Worm (Caenorhabditis elegans) whole organism, midembryonic: Measurements from ENCODE around the gene C17E7.12.

Experiments
- T22C8.4 ChIP-seq: fragments of 200-800 bp; sonication (Bioruptor generic); IDR thresholded peaks from 2 replicates; pipeline ENCODE4 v1.3.6; 2022; ENCODE audit warnings: missing genetic modification characterization, missing compliant biosample characterization
- cog-1 ChIP-seq: sonication (generic microtip); optimal IDR thresholded peaks from 2 replicates; lab custom pipeline; 2016; ENCODE audit warnings: missing genetic modification characterization, missing compliant biosample characterization
- flt-1 ChIP-seq: fragments of 200-800 bp; sonication (Bioruptor generic); IDR thresholded peaks from 2 replicates; pipeline ENCODE4 v1.3.6; 2022; ENCODE audit warnings: missing genetic modification characterization, missing compliant biosample characterization
- klf-2 ChIP-seq: fragments of 200-800 bp; sonication (Bioruptor generic); conservative IDR thresholded peaks from 2 replicates; pipeline ENCODE4 v1.3.6; 2022; ENCODE audit warnings: missing genetic modification reagents, missing genetic modification characterization, missing compliant biosample characterization
- med-1 ChIP-seq: sonication (generic microtip); optimal IDR thresholded peaks from 2 replicates; lab custom pipeline; 2017; ENCODE audit warnings: missing genetic modification characterization, mild to moderate bottlenecking, missing compliant biosample characterization, antibody characterized with exemption, missing genetic modification reagents; ENCODE audit not compliant: insufficient read depth
- ref-1 ChIP-seq: fragments of 200-800 bp; sonication (Bioruptor generic); conservative IDR thresholded peaks from 2 replicates; pipeline ENCODE4 v1.3.6; 2022; ENCODE audit warnings: missing genetic modification reagents, missing genetic modification characterization, missing compliant biosample characterization
- tab-1 ChIP-seq: fragments of 200-800 bp; sonication (Bioruptor generic); IDR thresholded peaks from 2 replicates; pipeline ENCODE4 v1.3.6; 2022; ENCODE audit warnings: missing genetic modification characterization, missing compliant biosample characterization
- ztf-23 ChIP-seq: fragments of 200-800 bp; sonication (Bioruptor generic); IDR thresholded peaks from 2 replicates; pipeline ENCODE4 v1.3.6; 2022; ENCODE audit warnings: missing genetic modification reagents, missing genetic modification characterization, missing compliant biosample characterization
- ztf-29 ChIP-seq: fragments of 200-800 bp; sonication (Bioruptor generic); IDR thresholded peaks from 2 replicates; pipeline ENCODE4 v1.3.6; 2022; ENCODE audit warnings: missing genetic modification reagents, missing genetic modification characterization, missing compliant biosample characterization

C17E7.12 gene

ce11 chrV:3890761-3891160 lies 1.1 kb downstream of the C17E7.12 start, which contains the start of gene C17E7.9:
Gene C17E7.9, minus strand, starts transcription at chrV:3890861.
- no peak for TF ChIP-seq cog-1 (tag; lab: Kevin White, UChicago)
- TF ChIP-seq flt-1, result no peak
- TF ChIP-seq ztf-29 (GFP tag; lab: Robert Waterston, UW), result no peak
- no peak for TF ChIP-seq tab-1 (GFP tag; lab: Robert Waterston, UW)
- no peak for TF ChIP-seq klf-2 (GFP tag; lab: Robert Waterston, UW)
- no peak for TF ChIP-seq T22C8.4 (GFP tag; lab: Robert Waterston, UW)

- no peak for TF ChIP-seq med-1
Observed at ce11 chrV:3889113-3889512, 2.7 kb downstream of the C17E7.12 start, which contains the start of gene C17E7.13. Gene C17E7.13, minus strand, starts transcription at chrV:3889288.

ce11 chrV:3886104-3886503 lies 5.7 kb downstream of the C17E7.12 start, which contains the start of gene nhr-124:
Gene nhr-124, minus strand, starts transcription at chrV:3886204.
- no peak for TF ChIP-seq tab-1 (GFP tag; lab: Robert Waterston, UW)
- TF ChIP-seq ztf-29 (GFP tag; lab: Robert Waterston, UW), result no peak
- no peak for TF ChIP-seq T22C8.4 (GFP tag; lab: Robert Waterston, UW)
- no peak for TF ChIP-seq flt-1
- TF ChIP-seq ref-1 (GFP tag; lab: Robert Waterston, UW), result no peak
- no peak for TF ChIP-seq cog-1 (tag; lab: Kevin White, UChicago)
- no peak for TF ChIP-seq ztf-23 (GFP tag; lab: Robert Waterston, UW)
- TF ChIP-seq klf-2 (GFP tag; lab: Robert Waterston, UW), result no peak
- no peak for TF ChIP-seq med-1

ce11 chrV:3884550-3884949 lies 7.3 kb downstream of the C17E7.12 start:
- TF ChIP-seq cog-1 (tag; lab: Kevin White, UChicago), result no peak
- TF ChIP-seq T22C8.4 (GFP tag; lab: Robert Waterston, UW), result no peak
- no peak for TF ChIP-seq ztf-23 (GFP tag; lab: Robert Waterston, UW)
- TF ChIP-seq flt-1, result no peak
- TF ChIP-seq ztf-29 (GFP tag; lab: Robert Waterston, UW), result no peak
- TF ChIP-seq tab-1 (GFP tag; lab: Robert Waterston, UW), result no peak
- no peak for TF ChIP-seq ref-1 (GFP tag; lab: Robert Waterston, UW)
- TF ChIP-seq med-1, result no peak
- TF ChIP-seq klf-2 (GFP tag; lab: Robert Waterston, UW), result no peak

- no peak for TF ChIP-seq flt-1
- TF ChIP-seq ref-1 (GFP tag; lab: Robert Waterston, UW), result no peak
Observed at ce11 chrV:3878223-3878622, 13.6 kb downstream of the C17E7.12 start, which contains the start of gene nhr-159. Gene nhr-159, minus strand, starts transcription at chrV:3878323.

- TF ChIP-seq med-1 (no peak), tab-1 (GFP tag; lab: Robert Waterston, UW) (no peak), ztf-23 (GFP tag; lab: Robert Waterston, UW) (no peak), cog-1 (tag; lab: Kevin White, UChicago) (no peak), klf-2 (GFP tag; lab: Robert Waterston, UW) (no peak), ref-1 (GFP tag; lab: Robert Waterston, UW) (no peak), ztf-29 (GFP tag; lab: Robert Waterston, UW) (no peak), flt-1 (no peak), T22C8.4 (GFP tag; lab: Robert Waterston, UW) (no peak)
Observed at ce11 chrV:3877242-3877641, 14.6 kb downstream of the C17E7.12 start.

- no peak for TF ChIP-seq ref-1 (GFP tag; lab: Robert Waterston, UW)
- TF ChIP-seq cog-1 (tag; lab: Kevin White, UChicago), result no peak
- no peak for TF ChIP-seq flt-1
- TF ChIP-seq T22C8.4 (GFP tag; lab: Robert Waterston, UW), result no peak
- TF ChIP-seq klf-2 (GFP tag; lab: Robert Waterston, UW), result no peak
- TF ChIP-seq tab-1 (GFP tag; lab: Robert Waterston, UW), result no peak
- no peak for TF ChIP-seq ztf-23 (GFP tag; lab: Robert Waterston, UW)
- no peak for TF ChIP-seq med-1
- TF ChIP-seq ztf-29 (GFP tag; lab: Robert Waterston, UW), result no peak
Observed at ce11 chrV:3874102-3874744, 17.6 kb downstream of the C17E7.12 start, which contains the start of gene nhr-158. Gene nhr-158, minus strand, starts transcription at chrV:3874152.

- TF ChIP-seq med-1 (no peak), ztf-23 (GFP tag; lab: Robert Waterston, UW) (no peak), T22C8.4 (GFP tag; lab: Robert Waterston, UW) (no peak), klf-2 (GFP tag; lab: Robert Waterston, UW) (no peak)
Observed at ce11 chrV:3870359-3870758, 21.5 kb downstream of the C17E7.12 start.

ce11 chrV:3868905-3869304 lies 22.9 kb downstream of the C17E7.12 start, which contains the start of gene nhr-157:
Gene nhr-157, minus strand, starts transcription at chrV:3869005.
- TF ChIP-seq klf-2 (GFP tag; lab: Robert Waterston, UW), result no peak
- no peak for TF ChIP-seq ref-1 (GFP tag; lab: Robert Waterston, UW)
- TF ChIP-seq cog-1 (tag; lab: Kevin White, UChicago), result no peak
- TF ChIP-seq tab-1 (GFP tag; lab: Robert Waterston, UW), result no peak
- no peak for TF ChIP-seq flt-1
- TF ChIP-seq T22C8.4 (GFP tag; lab: Robert Waterston, UW), result no peak
- no peak for TF ChIP-seq ztf-23 (GFP tag; lab: Robert Waterston, UW)
- no peak for TF ChIP-seq med-1
- TF ChIP-seq ztf-29 (GFP tag; lab: Robert Waterston, UW), result no peak

- TF ChIP-seq ref-1 (GFP tag; lab: Robert Waterston, UW) (no peak), cog-1 (tag; lab: Kevin White, UChicago) (no peak), med-1 (no peak), ztf-29 (GFP tag; lab: Robert Waterston, UW) (no peak), T22C8.4 (GFP tag; lab: Robert Waterston, UW) (no peak), flt-1 (no peak), tab-1 (GFP tag; lab: Robert Waterston, UW) (no peak), klf-2 (GFP tag; lab: Robert Waterston, UW) (no peak), ztf-23 (GFP tag; lab: Robert Waterston, UW) (no peak)
Observed at ce11 chrV:3865273-3865672, 26.5 kb downstream of the C17E7.12 start.
